Worm (Caenorhabditis elegans) whole organism, L1 larva: ENCODE results near the gene hum-8.

Experiments used
- C16A3.4 ChIP-seq: fragments of 150-350 bp; optimal IDR thresholded peaks from 2 replicates; lab custom pipeline; 2014; ENCODE audit warnings: missing biosample characterization, missing genetic modification characterization
- Y116A8C.19 ChIP-seq: sonication (generic microtip); optimal IDR thresholded peaks from 2 replicates; lab custom pipeline; 2016; ENCODE audit warnings: missing compliant biosample characterization, missing genetic modification characterization, borderline replicate concordance
- aha-1 ChIP-seq: fragments of 150-350 bp; optimal IDR thresholded peaks from 2 replicates; lab custom pipeline; 2014; ENCODE audit warnings: missing biosample characterization, missing genetic modification characterization
- alr-1 ChIP-seq: fragments of 200-800 bp; sonication (Bioruptor generic); optimal IDR thresholded peaks from 2 replicates; lab custom pipeline; 2018; ENCODE audit warnings: borderline replicate concordance, mild to moderate bottlenecking, missing genetic modification characterization, missing compliant biosample characterization
- ama-1 ChIP-seq: fragments of 150-350 bp; optimal IDR thresholded peaks from 2 replicates; lab custom pipeline; 2014
- ceh-8 ChIP-seq: fragments of 200-800 bp; sonication (Bioruptor generic); optimal IDR thresholded peaks from 2 replicates; lab custom pipeline; 2018; ENCODE audit warnings: mild to moderate bottlenecking, missing genetic modification characterization, moderate library complexity, missing compliant biosample characterization
- ceh-88 ChIP-seq: fragments of 200-800 bp; sonication (Bioruptor generic); IDR thresholded peaks from 2 replicates; pipeline ENCODE4 v1.3.6; 2022; ENCODE audit warnings: missing genetic modification characterization, missing compliant biosample characterization
- dsc-1 ChIP-seq: sonication (generic microtip); optimal IDR thresholded peaks from 2 replicates; lab custom pipeline; 2016; ENCODE audit warnings: mild to moderate bottlenecking, missing genetic modification characterization, missing compliant biosample characterization
- efl-1 ChIP-seq, 4 experiments: fragments of 150-350 bp; optimal IDR thresholded peaks in 3 of 4; peaks in 1 of 4; 1 replicate in 1 of 4; 2 replicates in 3 of 4; lab custom pipeline; 2014; ENCODE audit warnings: missing biosample characterization in 2 of 4, missing genetic modification characterization in 2 of 4, missing genetic modification reagents in 2 of 4
- efl-3 ChIP-seq: fragments of 200-800 bp; sonication (Bioruptor generic); optimal IDR thresholded peaks from 2 replicates; lab custom pipeline; 2018; ENCODE audit warnings: mild to moderate bottlenecking, missing genetic modification characterization, missing compliant biosample characterization
- egl-13 ChIP-seq: sonication (generic microtip); optimal IDR thresholded peaks from 2 replicates; lab custom pipeline; 2016; ENCODE audit warnings: missing genotype, missing genetic modification reagents, missing genetic modification characterization, missing compliant biosample characterization
- elt-2 ChIP-seq: sonication (generic microtip); optimal IDR thresholded peaks from 2 replicates; lab custom pipeline; 2016; ENCODE audit warnings: missing genetic modification characterization, mild to moderate bottlenecking, inconsistent platforms, missing compliant biosample characterization, missing genetic modification reagents
- ets-5 ChIP-seq: fragments of 200-800 bp; sonication (Bioruptor generic); IDR thresholded peaks from 2 replicates; pipeline ENCODE4 v1.3.6; 2022; ENCODE audit warnings: missing genetic modification characterization, missing compliant biosample characterization
- fkh-4 ChIP-seq: sonication (generic microtip); optimal IDR thresholded peaks from 2 replicates; lab custom pipeline; 2016; ENCODE audit warnings: missing compliant biosample characterization, missing genetic modification characterization, borderline replicate concordance
- fkh-8 ChIP-seq: sonication (generic microtip); optimal IDR thresholded peaks from 2 replicates; lab custom pipeline; 2016; ENCODE audit warnings: mild to moderate bottlenecking, missing genetic modification characterization, missing compliant biosample characterization
- grh-1 ChIP-seq: fragments of 200-800 bp; sonication (Bioruptor generic); IDR thresholded peaks from 2 replicates; pipeline ENCODE4 v1.3.6; 2022; ENCODE audit warnings: missing genetic modification reagents, missing genetic modification characterization, missing compliant biosample characterization
- hlh-17 ChIP-seq: fragments of 200-800 bp; sonication (Bioruptor generic); optimal IDR thresholded peaks from 2 replicates; lab custom pipeline; 2018; ENCODE audit warnings: missing genetic modification characterization, mild to moderate bottlenecking, missing compliant biosample characterization, moderate library complexity, borderline replicate concordance
- hlh-4 ChIP-seq: sonication (generic microtip); optimal IDR thresholded peaks from 2 replicates; lab custom pipeline; 2016; ENCODE audit warnings: mild to moderate bottlenecking, missing genetic modification characterization, missing compliant biosample characterization
- hpl-2 ChIP-seq: fragments of 150-350 bp; optimal IDR thresholded peaks from 2 replicates; lab custom pipeline; 2014; ENCODE audit warnings: missing biosample characterization, missing genetic modification reagents, missing genetic modification characterization
- lin-13 ChIP-seq: fragments of 150-350 bp; optimal IDR thresholded peaks from 2 replicates; lab custom pipeline; 2014; ENCODE audit warnings: missing biosample characterization, missing genetic modification reagents, missing genetic modification characterization
- mab-9 ChIP-seq: fragments of 200-800 bp; sonication (Bioruptor generic); IDR thresholded peaks from 2 replicates; pipeline ENCODE4 v1.3.6; 2022; ENCODE audit warnings: missing genetic modification reagents, missing genetic modification characterization, missing compliant biosample characterization
- mep-1 ChIP-seq: fragments of 150-350 bp; optimal IDR thresholded peaks from 2 replicates; lab custom pipeline; 2014; ENCODE audit warnings: missing biosample characterization, missing genetic modification characterization
- nhr-12 ChIP-seq: sonication (generic microtip); optimal IDR thresholded peaks from 2 replicates; lab custom pipeline; 2017; ENCODE audit warnings: missing biosample characterization, missing genetic modification characterization
- nhr-237 ChIP-seq: fragments of 150-350 bp; optimal IDR thresholded peaks from 2 replicates; lab custom pipeline; 2014; ENCODE audit warnings: missing biosample characterization, missing genetic modification characterization
- nhr-28 ChIP-seq: fragments of 150-350 bp; optimal IDR thresholded peaks from 2 replicates; lab custom pipeline; 2014; ENCODE audit warnings: missing biosample characterization, missing genetic modification characterization
- nhr-84 ChIP-seq: sonication (generic microtip); optimal IDR thresholded peaks from 2 replicates; lab custom pipeline; 2017; ENCODE audit warnings: missing biosample characterization, missing genetic modification characterization
- pqm-1 ChIP-seq: sonication (generic microtip); optimal IDR thresholded peaks from 3 replicates; lab custom pipeline; 2017; ENCODE audit warnings: missing biosample characterization, missing genetic modification characterization
- rnt-1 ChIP-seq: sonication (generic microtip); optimal IDR thresholded peaks from 2 replicates; lab custom pipeline; 2016; ENCODE audit warnings: mild to moderate bottlenecking, missing genetic modification characterization, moderate library complexity, missing compliant biosample characterization
- snu-23 ChIP-seq: sonication (generic microtip); optimal IDR thresholded peaks from 2 replicates; lab custom pipeline; 2016; ENCODE audit warnings: missing genetic modification characterization, missing compliant biosample characterization
- sox-4 ChIP-seq: sonication (generic microtip); optimal IDR thresholded peaks from 2 replicates; lab custom pipeline; 2016; ENCODE audit warnings: missing genetic modification characterization, missing compliant biosample characterization
- tbx-2 ChIP-seq: sonication (generic microtip); optimal IDR thresholded peaks from 2 replicates; lab custom pipeline; 2016; ENCODE audit warnings: missing genetic modification characterization, missing compliant biosample characterization
- unc-30 ChIP-seq: sonication (generic microtip); optimal IDR thresholded peaks from 2 replicates; lab custom pipeline; 2017; ENCODE audit warnings: missing biosample characterization, missing genetic modification characterization
- unc-62 ChIP-seq: fragments of 150-350 bp; optimal IDR thresholded peaks from 2 replicates; lab custom pipeline; 2014; ENCODE audit warnings: missing biosample characterization, missing genetic modification reagents, missing genetic modification characterization
- unc-98 ChIP-seq: fragments of 200-800 bp; sonication (Bioruptor generic); IDR thresholded peaks from 2 replicates; pipeline ENCODE4 v1.3.6; 2022; ENCODE audit warnings: missing genetic modification characterization, missing compliant biosample characterization
- vab-15 ChIP-seq: sonication (generic microtip); optimal IDR thresholded peaks from 2 replicates; lab custom pipeline; 2017; ENCODE audit warnings: missing genotype, mild to moderate bottlenecking, missing genetic modification characterization, missing compliant biosample characterization
- zip-4 ChIP-seq: fragments of 200-800 bp; sonication (Bioruptor generic); optimal IDR thresholded peaks from 2 replicates; lab custom pipeline; 2018; ENCODE audit warnings: mild to moderate bottlenecking, missing genetic modification characterization, moderate library complexity, missing compliant biosample characterization
- ztf-4 ChIP-seq: fragments of 150-350 bp; optimal IDR thresholded peaks from 2 replicates; lab custom pipeline; 2014; ENCODE audit warnings: missing biosample characterization, missing genetic modification characterization

The hum-8 gene

ce11 chrIV:425546-425945, 14.8 kb downstream of the hum-8 start (continued):
- TF ChIP-seq fkh-4 (no peak), grh-1 (GFP tag; lab: Robert Waterston, UW) (no peak), sox-4 (tag; lab: Kevin White, UChicago) (no peak), ama-1 (no peak), nhr-84 (tag; lab: Kevin White, UChicago) (no peak), egl-13 (no peak)
- TF ChIP-seq, all 84 proteins: peak for 17

- TF ChIP-seq fkh-8 (tag; lab: Kevin White, UChicago), result peak; percentile 64
- TF ChIP-seq dsc-1 (tag; lab: Kevin White, UChicago), result peak; percentile 55
- TF ChIP-seq elt-2, result no peak
Measured at ce11 chrIV:425052-425451, 15.3 kb downstream of the hum-8 start, which contains the start of gene daf-18. Gene daf-18, minus strand, starts transcription at chrIV:425177.

ce11 chrIV:422112-422511, 18.2 kb downstream of the hum-8 start:
- TF ChIP-seq nhr-12 (tag; lab: Kevin White, UChicago), result no peak
- no peak for TF ChIP-seq unc-62
- TF ChIP-seq snu-23 (GFP tag; lab: Kevin White, UChicago), result no peak
- TF ChIP-seq elt-2, result no peak
- TF ChIP-seq efl-1 (optimal IDR thresholded peaks at IDR 0.05; lab: Kevin White, UChicago), result no peak
- no peak for TF ChIP-seq efl-1 (GFP tag; optimal IDR thresholded peaks at IDR 0.05 in 1 of 2; lab: Kevin White, UChicago)
- TF ChIP-seq ceh-8 (GFP tag; lab: Kevin White, UChicago), result no peak
- TF ChIP-seq Y116A8C.19 (tag; lab: Kevin White, UChicago), result no peak
- no peak for TF ChIP-seq mep-1 (tag; lab: Kevin White, UChicago)
- TF ChIP-seq ztf-4, result no peak
- no peak for TF ChIP-seq zip-4 (GFP tag; lab: Kevin White, UChicago)
- no peak for TF ChIP-seq ceh-88 (GFP tag; lab: Robert Waterston, UW)
- TF ChIP-seq unc-30 (tag; lab: Kevin White, UChicago), result no peak
- no peak for TF ChIP-seq pqm-1 (tag; lab: Kevin White, UChicago)
- TF ChIP-seq hlh-4 (tag; lab: Kevin White, UChicago), result no peak
- TF ChIP-seq C16A3.4 (tag; lab: Kevin White, UChicago), result no peak
- no peak for TF ChIP-seq ama-1
- TF ChIP-seq lin-13 (GFP tag; lab: Kevin White, UChicago), result no peak

ce11 chrIV:420686-421085, 19.7 kb downstream of the hum-8 start:
- TF ChIP-seq unc-98 (no peak), alr-1 (tag; lab: Kevin White, UChicago) (no peak), hlh-17 (GFP tag; lab: Kevin White, UChicago) (no peak), efl-1 (optimal IDR thresholded peaks at IDR 0.05; lab: Kevin White, UChicago) (no peak), efl-1 (GFP tag; optimal IDR thresholded peaks at IDR 0.05 in 1 of 2; lab: Kevin White, UChicago) (peak in 1 of 2 experiments; percentile 86)

ce11 chrIV:419674-420073, 20.7 kb downstream of the hum-8 start, which contains the start of gene eri-1:
Gene eri-1, minus strand, starts transcription at chrIV:419958.
- TF ChIP-seq ceh-88 (GFP tag; lab: Robert Waterston, UW) (no peak), pqm-1 (tag; lab: Kevin White, UChicago) (no peak), efl-3 (GFP tag; lab: Kevin White, UChicago) (no peak), rnt-1 (tag; lab: Kevin White, UChicago) (no peak), snu-23 (GFP tag; lab: Kevin White, UChicago) (no peak), nhr-28 (tag; lab: Kevin White, UChicago) (no peak), nhr-237 (tag; lab: Kevin White, UChicago) (no peak), ets-5 (GFP tag; lab: Robert Waterston, UW) (no peak), mep-1 (tag; lab: Kevin White, UChicago) (no peak), mab-9 (no peak), aha-1 (tag; lab: Kevin White, UChicago) (no peak), hpl-2 (GFP tag; lab: Kevin White, UChicago) (no peak), tbx-2 (tag; lab: Kevin White, UChicago) (no peak), vab-15 (tag; lab: Kevin White, UChicago) (no peak), grh-1 (GFP tag; lab: Robert Waterston, UW) (no peak), elt-2 (no peak)
